Worm (Caenorhabditis elegans) whole organism, L1 larva: ENCODE data around the gene K07D4.9.
A peak's percentile ranks its signal among the peaks of the same experiment; 100 is the strongest.

Source experiments
- Y116A8C.19 ChIP-seq: sonication (generic microtip); optimal IDR thresholded peaks from 2 replicates; lab custom pipeline; 2016; ENCODE audit warnings: missing compliant biosample characterization, missing genetic modification characterization, borderline replicate concordance
- alr-1 ChIP-seq: fragments of 200-800 bp; sonication (Bioruptor generic); optimal IDR thresholded peaks from 2 replicates; lab custom pipeline; 2018; ENCODE audit warnings: borderline replicate concordance, mild to moderate bottlenecking, missing genetic modification characterization, missing compliant biosample characterization
- ama-1 ChIP-seq: fragments of 150-350 bp; optimal IDR thresholded peaks from 2 replicates; lab custom pipeline; 2014
- blmp-1 ChIP-seq: fragments of 150-350 bp; optimal IDR thresholded peaks from 2 replicates; lab custom pipeline; 2014; ENCODE audit warnings: missing biosample characterization, missing genetic modification characterization
- ceh-63 ChIP-seq: fragments of 200-800 bp; sonication (Bioruptor generic); optimal IDR thresholded peaks from 2 replicates; lab custom pipeline; 2018; ENCODE audit warnings: mild to moderate bottlenecking, missing genetic modification characterization, missing compliant biosample characterization
- ceh-90 ChIP-seq: sonication (generic microtip); optimal IDR thresholded peaks from 2 replicates; lab custom pipeline; 2016; ENCODE audit warnings: missing genetic modification characterization, missing compliant biosample characterization
- dpl-1 ChIP-seq, 3 experiments: fragments of 150-350 bp in 2 of 3; sonication (generic microtip) in 1 of 3; optimal IDR thresholded peaks; 2 replicates each; lab custom pipeline; 2014 to 2017; ENCODE audit warnings: missing biosample characterization in 3 of 3, missing genetic modification characterization in 3 of 3, missing genetic modification reagents in 3 of 3
- dsc-1 ChIP-seq: sonication (generic microtip); optimal IDR thresholded peaks from 2 replicates; lab custom pipeline; 2016; ENCODE audit warnings: mild to moderate bottlenecking, missing genetic modification characterization, missing compliant biosample characterization
- efl-1 ChIP-seq, 4 experiments: fragments of 150-350 bp; optimal IDR thresholded peaks in 3 of 4; peaks in 1 of 4; 1 replicate in 1 of 4; 2 replicates in 3 of 4; lab custom pipeline; 2014; ENCODE audit warnings: missing biosample characterization in 2 of 4, missing genetic modification characterization in 2 of 4, missing genetic modification reagents in 2 of 4
- efl-3 ChIP-seq: fragments of 200-800 bp; sonication (Bioruptor generic); optimal IDR thresholded peaks from 2 replicates; lab custom pipeline; 2018; ENCODE audit warnings: mild to moderate bottlenecking, missing genetic modification characterization, missing compliant biosample characterization
- elt-3 ChIP-seq, 6 experiments: fragments of 150-350 bp in 1 of 6; sonication (generic microtip); optimal IDR thresholded peaks; 2 replicates each; lab custom pipeline; 2017 to 2018; ENCODE audit warnings: missing biosample characterization in 6 of 6, missing genetic modification characterization in 6 of 6, inconsistent platforms in 1 of 6
- ets-5 ChIP-seq: fragments of 200-800 bp; sonication (Bioruptor generic); IDR thresholded peaks from 2 replicates; pipeline ENCODE4 v1.3.6; 2022; ENCODE audit warnings: missing genetic modification characterization, missing compliant biosample characterization
- fkh-8 ChIP-seq: sonication (generic microtip); optimal IDR thresholded peaks from 2 replicates; lab custom pipeline; 2016; ENCODE audit warnings: mild to moderate bottlenecking, missing genetic modification characterization, missing compliant biosample characterization
- hlh-4 ChIP-seq: sonication (generic microtip); optimal IDR thresholded peaks from 2 replicates; lab custom pipeline; 2016; ENCODE audit warnings: mild to moderate bottlenecking, missing genetic modification characterization, missing compliant biosample characterization
- hpl-2 ChIP-seq: fragments of 150-350 bp; optimal IDR thresholded peaks from 2 replicates; lab custom pipeline; 2014; ENCODE audit warnings: missing biosample characterization, missing genetic modification reagents, missing genetic modification characterization
- jun-1 ChIP-seq: fragments of 150-350 bp; optimal IDR thresholded peaks from 2 replicates; lab custom pipeline; 2014; ENCODE audit warnings: missing biosample characterization, missing genetic modification reagents, missing genetic modification characterization
- lin-14 ChIP-seq: fragments of 200-800 bp; sonication (Bioruptor generic); optimal IDR thresholded peaks from 2 replicates; lab custom pipeline; 2018; ENCODE audit warnings: mild to moderate bottlenecking, missing genetic modification characterization, moderate library complexity, missing compliant biosample characterization
- lin-15B ChIP-seq: fragments of 150-350 bp; sonication (generic microtip); optimal IDR thresholded peaks from 3 replicates; lab custom pipeline; 2014; ENCODE audit warnings: missing biosample characterization, missing genetic modification characterization
- lir-3 ChIP-seq: sonication (generic microtip); optimal IDR thresholded peaks from 2 replicates; lab custom pipeline; 2016; ENCODE audit warnings: mild to moderate bottlenecking, missing genetic modification characterization, moderate library complexity, missing compliant biosample characterization; ENCODE audit not compliant: poor library complexity
- lsy-2 ChIP-seq, 2 experiments: fragments of 150-350 bp; optimal IDR thresholded peaks; 2 replicates each; lab custom pipeline; 2014; ENCODE audit warnings: missing biosample characterization in 2 of 2, missing genetic modification characterization in 2 of 2
- mef-2 ChIP-seq: fragments of 150-350 bp; optimal IDR thresholded peaks from 2 replicates; lab custom pipeline; 2014; ENCODE audit warnings: missing biosample characterization, missing genetic modification characterization
- mep-1 ChIP-seq: fragments of 150-350 bp; optimal IDR thresholded peaks from 2 replicates; lab custom pipeline; 2014; ENCODE audit warnings: missing biosample characterization, missing genetic modification characterization
- nhr-11 ChIP-seq: fragments of 150-350 bp; optimal IDR thresholded peaks from 2 replicates; lab custom pipeline; 2014; ENCODE audit warnings: missing biosample characterization, missing genetic modification characterization
- nhr-19 ChIP-seq: fragments of 200-800 bp; sonication (Bioruptor generic); conservative IDR thresholded peaks from 2 replicates; pipeline ENCODE4 v1.3.6; 2022; ENCODE audit warnings: missing genetic modification characterization, missing compliant biosample characterization
- nhr-28 ChIP-seq: fragments of 150-350 bp; optimal IDR thresholded peaks from 2 replicates; lab custom pipeline; 2014; ENCODE audit warnings: missing biosample characterization, missing genetic modification characterization
- nhr-47 ChIP-seq: sonication (generic microtip); optimal IDR thresholded peaks from 2 replicates; lab custom pipeline; 2016; ENCODE audit warnings: mild to moderate bottlenecking, missing genetic modification characterization, moderate library complexity, missing compliant biosample characterization
- nhr-71 ChIP-seq: sonication (generic microtip); optimal IDR thresholded peaks from 2 replicates; lab custom pipeline; 2016; ENCODE audit warnings: mild to moderate bottlenecking, missing genetic modification characterization, moderate library complexity, missing compliant biosample characterization
- nhr-76 ChIP-seq: sonication (generic microtip); optimal IDR thresholded peaks from 2 replicates; lab custom pipeline; 2017; ENCODE audit warnings: missing biosample characterization, missing genetic modification characterization
- nhr-77 ChIP-seq: fragments of 150-350 bp; optimal IDR thresholded peaks from 2 replicates; lab custom pipeline; 2014; ENCODE audit warnings: missing biosample characterization, missing genetic modification characterization
- nhr-85 ChIP-seq: sonication (generic microtip); peaks from one replicate; lab custom pipeline; 2016; ENCODE audit warnings: missing genetic modification characterization, inconsistent platforms, missing compliant biosample characterization
- pag-3 ChIP-seq: sonication (generic microtip); optimal IDR thresholded peaks from 2 replicates; lab custom pipeline; 2017; ENCODE audit warnings: missing genetic modification characterization, mild to moderate bottlenecking, missing compliant biosample characterization, antibody characterized with exemption, borderline replicate concordance; ENCODE audit not compliant: insufficient read depth
- pqm-1 ChIP-seq: sonication (generic microtip); optimal IDR thresholded peaks from 3 replicates; lab custom pipeline; 2017; ENCODE audit warnings: missing biosample characterization, missing genetic modification characterization
- rnt-1 ChIP-seq: sonication (generic microtip); optimal IDR thresholded peaks from 2 replicates; lab custom pipeline; 2016; ENCODE audit warnings: mild to moderate bottlenecking, missing genetic modification characterization, moderate library complexity, missing compliant biosample characterization
- snpc-4 ChIP-seq: fragments of 150-350 bp; optimal IDR thresholded peaks from 2 replicates; lab custom pipeline; 2014; ENCODE audit warnings: missing biosample characterization, missing genetic modification characterization
- sox-4 ChIP-seq: sonication (generic microtip); optimal IDR thresholded peaks from 2 replicates; lab custom pipeline; 2016; ENCODE audit warnings: missing genetic modification characterization, missing compliant biosample characterization
- sptf-1 ChIP-seq: fragments of 150-350 bp; optimal IDR thresholded peaks from 2 replicates; lab custom pipeline; 2014; ENCODE audit warnings: missing biosample characterization, missing genetic modification characterization
- sup-37 ChIP-seq: fragments of 200-800 bp; sonication (Bioruptor generic); optimal IDR thresholded peaks from 2 replicates; lab custom pipeline; 2018; ENCODE audit warnings: mild to moderate bottlenecking, missing genetic modification characterization, missing compliant biosample characterization
- swsn-7 ChIP-seq: sonication (generic microtip); optimal IDR thresholded peaks from 2 replicates; lab custom pipeline; 2016; ENCODE audit warnings: missing genetic modification characterization, missing compliant biosample characterization
- tlp-1 ChIP-seq: fragments of 150-350 bp; optimal IDR thresholded peaks from 2 replicates; lab custom pipeline; 2014; ENCODE audit warnings: missing biosample characterization, missing genetic modification characterization
- unc-130 ChIP-seq: fragments of 150-350 bp; optimal IDR thresholded peaks from 2 replicates; lab custom pipeline; 2017; ENCODE audit warnings: missing biosample characterization, missing genetic modification characterization, inconsistent platforms
- unc-30 ChIP-seq: sonication (generic microtip); optimal IDR thresholded peaks from 2 replicates; lab custom pipeline; 2017; ENCODE audit warnings: missing biosample characterization, missing genetic modification characterization
- xbp-1 ChIP-seq: sonication (generic microtip); optimal IDR thresholded peaks from 2 replicates; lab custom pipeline; 2016; ENCODE audit warnings: missing genetic modification characterization, missing compliant biosample characterization
- zag-1 ChIP-seq: fragments of 150-350 bp; optimal IDR thresholded peaks from 2 replicates; lab custom pipeline; 2014; ENCODE audit warnings: missing biosample characterization, missing genetic modification characterization
- ztf-11 ChIP-seq, 2 experiments: sonication (generic microtip); optimal IDR thresholded peaks; 2 replicates each; lab custom pipeline; 2016 to 2017; ENCODE audit warnings: missing genetic modification characterization in 2 of 2, missing biosample characterization in 1 of 2, missing compliant biosample characterization in 1 of 2
- ztf-4 ChIP-seq: fragments of 150-350 bp; optimal IDR thresholded peaks from 2 replicates; lab custom pipeline; 2014; ENCODE audit warnings: missing biosample characterization, missing genetic modification characterization

The K07D4.9 gene

ce11 chrII:4038541-4038940, 10.2 kb downstream of the K07D4.9 start, which contains the start of gene pqn-48:
TSS of gene pqn-48 (plus strand) at chrII:4038884.
- TF ChIP-seq nhr-71 (tag; lab: Kevin White, UChicago) (peak; percentile 13), nhr-19 (GFP tag; lab: Robert Waterston, UW) (0 out of 2 replicates have a peak, but pooled peaks have one; percentile 10), rnt-1 (peak; percentile 52), lsy-2 (tag; optimal IDR thresholded peaks at IDR 0.05; lab: Kevin White, UChicago) (peak in 1 of 2 experiments; percentile 27), snpc-4 (tag; lab: Kevin White, UChicago) (no peak), dsc-1 (tag; lab: Kevin White, UChicago) (peak; percentile 31), dpl-1 (GFP tag; optimal IDR thresholded peaks at IDR 0.05; lab: Kevin White, UChicago) (no peak), lin-14 (GFP tag; lab: Kevin White, UChicago) (peak; percentile 45), efl-1 (optimal IDR thresholded peaks at IDR 0.05; lab: Kevin White, UChicago) (peak in 1 of 2 experiments; percentile 10), efl-1 (GFP tag; optimal IDR thresholded peaks at IDR 0.05 in 1 of 2; lab: Kevin White, UChicago) (peak in 1 of 2 experiments; percentile 41)

- TF ChIP-seq pqm-1 (tag; lab: Kevin White, UChicago), result no peak
- no peak for TF ChIP-seq ama-1 (lab: Kevin White, UChicago)
- TF ChIP-seq ztf-11 (tag; optimal IDR thresholded peaks at IDR 0.05; lab: Kevin White, UChicago), result no peak
- TF ChIP-seq elt-3 (tag; optimal IDR thresholded peaks at IDR 0.05; lab: Kevin White, UChicago), result no peak
- no peak for TF ChIP-seq Y116A8C.19 (tag; lab: Kevin White, UChicago)
- TF ChIP-seq sup-37, result no peak
- TF ChIP-seq sox-4 (tag; lab: Kevin White, UChicago), result no peak
- TF ChIP-seq zag-1 (tag; lab: Kevin White, UChicago), result no peak
- TF ChIP-seq tlp-1, result no peak
- no peak for TF ChIP-seq fkh-8 (tag; lab: Kevin White, UChicago)
- TF ChIP-seq swsn-7 (tag; lab: Kevin White, UChicago), result no peak
- no peak for TF ChIP-seq nhr-47
- no peak for TF ChIP-seq ztf-4 (tag; lab: Kevin White, UChicago)
- no peak for TF ChIP-seq mef-2 (tag; lab: Kevin White, UChicago)
- TF ChIP-seq unc-30, result no peak
These were observed 11.7 kb downstream of the K07D4.9 start for ce11 chrII:4040066-4040465.

ce11 chrII:4042696-4043095, 14.3 kb downstream of the K07D4.9 start:
- TF ChIP-seq ceh-63 (GFP tag; lab: Kevin White, UChicago) (no peak), efl-1 (optimal IDR thresholded peaks at IDR 0.05; lab: Kevin White, UChicago) (no peak), efl-1 (GFP tag; optimal IDR thresholded peaks at IDR 0.05 in 1 of 2; lab: Kevin White, UChicago) (peak in 1 of 2 experiments; percentile 19)

ce11 chrII:4044349-4044748, 16.0 kb downstream of the K07D4.9 start, which contains the start of gene rpn-11:
TSS of gene rpn-11 (minus strand) at chrII:4044546.
- TF ChIP-seq ceh-90 (tag; lab: Kevin White, UChicago) (peak; percentile 8), efl-3 (peak; percentile 39), hlh-4 (tag; lab: Kevin White, UChicago) (no peak), rnt-1 (peak; percentile 94), nhr-76 (no peak), lin-14 (GFP tag; lab: Kevin White, UChicago) (peak; percentile 83), nhr-11 (peak; percentile 52), ceh-63 (GFP tag; lab: Kevin White, UChicago) (no peak), lir-3 (peak; percentile 81), swsn-7 (tag; lab: Kevin White, UChicago) (peak; percentile 85), ets-5 (GFP tag; lab: Robert Waterston, UW) (no peak), sup-37 (peak; percentile 31), nhr-77 (tag; lab: Kevin White, UChicago) (peak; percentile 76), nhr-28 (tag; lab: Kevin White, UChicago) (no peak), hpl-2 (GFP tag; lab: Kevin White, UChicago) (peak; percentile 40), blmp-1 (tag; lab: Kevin White, UChicago) (peak; percentile 50), alr-1 (tag; lab: Kevin White, UChicago) (no peak), unc-130 (tag; lab: Kevin White, UChicago) (peak; percentile 28), sox-4 (tag; lab: Kevin White, UChicago) (peak; percentile 78), sptf-1 (tag; lab: Kevin White, UChicago) (no peak), lsy-2 (tag; optimal IDR thresholded peaks at IDR 0.05; lab: Kevin White, UChicago) (peak; percentile 94 to 95), unc-30 (peak; percentile 18), xbp-1 (tag; lab: Kevin White, UChicago) (peak; percentile 88), mep-1 (tag; lab: Kevin White, UChicago) (peak; percentile 90), jun-1 (tag; lab: Kevin White, UChicago) (peak; percentile 71), lin-15B (tag; lab: Kevin White, UChicago) (peak; percentile 72), pag-3 (no peak), nhr-85 (tag; lab: Kevin White, UChicago) (peak; percentile 92), elt-3 (tag; optimal IDR thresholded peaks at IDR 0.05; lab: Kevin White, UChicago) (peak in 2 of 6 experiments; percentile 62 to 67), ztf-11 (tag; optimal IDR thresholded peaks at IDR 0.05; lab: Kevin White, UChicago) (peak in 1 of 2 experiments; percentile 76)
